Fruit fly (Drosophila melanogaster) ovary, adult (tissue): ENCODE results near the gene wisp.

Experiments used
- CG17801 ChIP-seq: fragments of 200-800 bp; optimal IDR thresholded peaks from 2 replicates; lab custom pipeline; 2019; ENCODE audit warnings: missing biosample characterization, mild to moderate bottlenecking, missing genetic modification characterization, moderate library complexity; ENCODE audit not compliant: partially characterized antibody

Gene wisp

DNA sequence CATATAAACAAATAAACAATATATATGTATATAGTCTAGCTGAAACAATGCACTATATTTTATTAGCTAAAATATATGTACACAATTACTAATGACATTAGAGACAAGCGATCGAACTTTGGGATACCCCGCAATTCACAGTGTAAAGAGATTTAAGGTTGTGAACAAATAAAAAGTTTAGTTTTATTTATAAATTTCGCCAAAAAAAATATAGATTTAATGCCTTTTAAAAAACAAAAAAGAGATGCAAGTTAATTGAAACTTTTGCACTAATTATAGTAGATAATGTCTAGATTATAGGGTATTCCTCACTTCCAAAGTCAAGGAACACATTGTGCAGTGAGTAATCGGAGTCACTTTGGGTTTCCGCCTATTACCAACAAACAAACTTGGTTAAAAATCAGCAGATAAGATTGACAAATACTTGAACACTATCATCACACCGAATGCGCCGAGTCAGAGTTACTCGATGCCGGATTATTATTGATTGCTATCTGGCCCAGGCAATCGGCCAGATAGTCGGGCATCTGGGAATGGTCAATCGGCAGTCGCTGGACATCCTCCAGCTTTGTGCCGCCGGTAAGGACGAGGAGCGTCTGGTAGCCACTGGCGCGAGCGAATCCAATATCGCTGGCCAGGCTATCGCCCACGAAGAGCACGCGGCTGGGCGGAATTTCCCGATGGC lies 18.5 kb upstream of the wisp start:
- peak; percentile 3 for TF ChIP-seq CG17801 (GFP tag; lab: Kevin White, UChicago)

dm6 chrX:11877165-11877564 lies 16.6 kb upstream of the wisp start, which contains the start of gene CG10352:
Gene CG10352, minus strand, starts transcription at chrX:11877168.
- TF ChIP-seq CG17801 (GFP tag; lab: Kevin White, UChicago) = no peak

DNA sequence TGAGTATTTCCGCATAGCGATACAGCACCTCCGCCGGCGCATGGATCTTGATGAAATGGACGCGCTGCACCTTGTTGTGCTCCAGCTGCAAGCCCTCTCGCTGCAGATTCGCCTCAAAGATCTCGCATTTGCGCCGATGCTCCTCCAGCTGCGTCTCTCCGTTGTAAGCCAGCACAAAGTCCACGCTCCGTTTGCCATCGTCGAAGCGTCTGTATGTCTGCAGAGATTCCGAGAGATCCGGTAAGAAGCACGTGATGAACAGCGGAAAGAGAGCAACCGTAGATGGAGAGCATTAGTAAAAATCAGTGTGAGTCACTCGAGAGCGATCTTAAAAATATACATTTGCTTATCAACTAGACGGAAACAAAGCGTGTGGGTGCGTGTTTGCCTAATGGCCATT lies 12.1 kb upstream of the wisp start:
- no peak for TF ChIP-seq CG17801 (GFP tag; lab: Kevin White, UChicago)

DNA sequence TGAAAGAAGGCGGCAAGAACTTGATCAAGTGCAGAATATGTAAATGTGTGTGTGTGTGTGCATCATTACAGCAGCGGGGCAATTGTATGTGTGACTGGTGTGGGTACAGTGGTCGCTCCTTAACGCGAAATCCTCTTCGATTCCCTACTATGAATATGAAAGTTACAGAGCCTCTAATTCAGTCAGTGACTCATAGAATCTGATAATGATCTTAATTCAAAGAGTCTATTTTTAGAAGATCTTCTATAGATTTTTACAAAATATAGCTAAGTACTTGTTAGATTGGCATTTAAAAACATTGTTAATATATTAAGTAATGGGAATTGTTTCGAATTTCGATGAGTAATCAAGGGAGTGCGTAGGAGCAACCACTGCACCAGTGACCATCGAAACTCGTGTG lies 11.3 kb upstream of the wisp start:
- TF ChIP-seq CG17801 (GFP tag; lab: Kevin White, UChicago) = peak; percentile 13

- TF ChIP-seq CG17801 (GFP tag; lab: Kevin White, UChicago) = no peak
Measured at dm6 chrX:11884134-11884533, 9.6 kb upstream of the wisp start.

DNA sequence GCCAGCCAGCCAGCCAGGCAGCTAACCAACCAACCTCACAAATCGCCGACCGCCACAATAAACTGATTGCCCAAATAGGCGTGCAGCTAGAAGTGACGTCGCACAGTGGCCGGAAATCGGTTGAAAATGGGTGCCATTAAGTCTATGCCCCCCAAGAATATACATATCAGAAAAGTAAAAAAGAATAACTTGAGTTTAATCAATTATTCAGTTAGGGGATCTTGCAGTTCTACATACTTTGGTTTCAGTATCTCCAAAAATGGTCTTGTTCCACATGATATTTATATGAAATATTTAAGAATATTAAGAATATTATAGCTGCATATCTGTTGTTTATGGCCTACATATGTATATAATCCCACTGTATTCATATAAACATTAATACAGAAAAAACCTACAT lies 8.4 kb upstream of the wisp start:
- no peak for TF ChIP-seq CG17801 (GFP tag; lab: Kevin White, UChicago)

DNA sequence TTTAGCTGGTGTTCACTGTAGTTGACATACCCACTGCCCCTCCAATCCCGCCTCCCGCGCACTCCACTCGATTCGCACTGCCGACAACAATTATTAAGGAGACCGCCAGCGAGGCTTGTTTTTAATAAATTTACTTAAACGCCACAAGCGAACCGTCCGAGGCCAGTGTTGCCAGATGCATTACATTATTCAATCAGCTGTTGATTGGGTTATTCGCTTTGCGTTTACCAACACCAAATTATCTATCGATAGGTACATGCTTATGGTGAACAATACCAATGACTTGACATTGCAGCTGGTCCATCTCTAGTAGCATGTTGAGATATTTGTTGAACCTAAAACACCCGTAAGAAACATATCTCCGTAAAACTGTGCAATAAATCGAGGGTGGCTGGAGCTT lies 6.8 kb upstream of the wisp start, which contains the start of the genes CG10353 and SelG:
CG10353 (minus strand) TSS at position 187 of the 400 bp plus-strand sequence.
SelG (plus strand) TSS at position 309 of the 400 bp plus-strand sequence.
- TF ChIP-seq CG17801 (GFP tag; lab: Kevin White, UChicago) = peak; percentile 71

DNA sequence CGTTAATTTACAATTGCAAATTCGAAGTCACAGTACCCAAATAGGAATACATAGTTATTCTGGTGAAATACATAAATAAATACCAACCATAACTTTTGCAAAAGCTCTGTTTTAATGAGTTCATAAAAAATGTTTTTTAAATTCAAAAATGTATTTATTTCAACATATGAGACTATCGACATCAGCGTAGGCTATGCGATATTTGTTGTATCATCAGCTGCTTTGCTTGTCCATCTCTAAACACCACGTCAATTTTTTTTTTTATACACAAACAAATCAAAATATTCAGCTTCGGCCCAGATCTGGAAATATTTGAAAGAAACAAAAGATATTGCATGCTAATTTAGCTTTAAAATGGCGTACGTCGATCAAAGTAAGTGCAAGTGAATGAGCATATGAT lies 5.6 kb upstream of the wisp start, which contains the start of gene CG1840:
CG1840 (plus strand) TSS at position 211 of the 400 bp plus-strand sequence.
- peak; percentile 33 for TF ChIP-seq CG17801 (GFP tag; lab: Kevin White, UChicago)

- peak; percentile 42 for TF ChIP-seq CG17801 (GFP tag; lab: Kevin White, UChicago)
Measured at dm6 chrX:11891682-11892179, 2.0 kb upstream of the wisp start, which contains the start of gene sicily. Gene sicily, plus strand, starts transcription at chrX:11891732.

dm6 chrX:11894198-11894597 lies 455 bp downstream of the wisp start:
- TF ChIP-seq CG17801 (GFP tag; lab: Kevin White, UChicago) = no peak

DNA sequence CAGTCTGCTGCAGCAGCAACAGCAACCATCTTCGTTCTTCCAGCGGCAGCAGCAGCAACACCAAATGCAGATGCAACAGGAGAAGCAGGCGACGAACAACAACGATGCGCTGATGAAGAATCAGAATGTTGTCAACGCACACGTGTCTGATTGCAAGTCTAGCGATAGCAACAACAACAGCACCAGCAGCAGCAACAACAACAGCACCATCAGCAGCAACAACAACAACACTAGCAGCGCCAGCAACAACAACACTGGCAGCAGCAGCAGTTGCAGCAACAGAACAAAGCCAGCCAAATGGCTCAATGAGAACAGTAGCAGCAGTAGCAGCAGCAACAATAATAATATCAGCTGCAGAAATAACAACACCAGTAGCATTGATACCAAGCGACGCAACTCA lies 1.4 kb downstream of the wisp start:
- TF ChIP-seq CG17801 (GFP tag; lab: Kevin White, UChicago) = no peak

dm6 chrX:11905144-11905543 lies 11.4 kb downstream of the wisp start, which contains the start of gene Upf1:
Gene Upf1, minus strand, starts transcription at chrX:11905371.
- peak; percentile 57 for TF ChIP-seq CG17801 (GFP tag; lab: Kevin White, UChicago)

DNA sequence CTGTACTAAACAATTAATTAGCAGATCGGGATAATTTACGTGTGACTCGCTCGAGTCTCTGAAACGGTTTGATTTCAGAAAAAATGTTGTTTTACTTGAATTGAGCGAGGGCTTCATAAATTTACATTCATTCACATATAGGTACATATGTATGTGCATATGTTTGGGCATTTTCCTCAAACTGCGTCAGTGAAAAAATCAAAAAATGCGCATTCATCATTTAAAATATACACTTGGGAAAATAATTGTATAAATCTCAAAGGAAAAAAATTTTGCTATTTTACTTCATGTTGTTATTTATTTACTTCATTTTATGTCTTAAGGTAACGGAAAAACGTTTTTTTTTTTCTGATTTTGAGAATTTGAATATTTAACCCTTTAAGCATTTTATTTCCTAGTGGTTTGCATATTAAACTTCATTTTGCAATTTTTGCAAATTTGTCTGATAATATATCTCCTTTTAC lies 13.1 kb downstream of the wisp start, which contains the start of gene CG43156:
CG43156 (minus strand) TSS at position 51 of the 464 bp plus-strand sequence.
- TF ChIP-seq CG17801 (GFP tag; lab: Kevin White, UChicago) = peak; percentile 11

DNA sequence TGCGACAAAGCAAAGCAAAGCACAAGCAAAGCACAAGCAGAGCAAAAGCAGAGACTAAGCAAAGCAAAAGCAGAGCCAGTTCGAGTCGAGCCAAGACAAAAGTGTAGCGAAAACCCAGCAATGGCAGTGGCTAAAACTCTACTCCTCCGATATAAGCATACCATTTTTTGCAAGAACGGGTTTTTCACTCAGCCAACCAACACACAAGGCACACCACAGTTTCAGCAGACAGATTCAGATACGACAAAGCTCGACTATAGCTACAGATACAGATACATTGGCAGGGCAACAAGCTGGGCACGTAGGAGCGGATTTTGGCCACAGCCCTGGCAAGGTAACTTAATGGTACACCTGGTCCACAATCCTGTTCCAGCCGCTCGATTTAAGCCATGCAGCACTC lies 19.8 kb downstream of the wisp start:
- no peak for TF ChIP-seq CG17801 (GFP tag; lab: Kevin White, UChicago)

DNA sequence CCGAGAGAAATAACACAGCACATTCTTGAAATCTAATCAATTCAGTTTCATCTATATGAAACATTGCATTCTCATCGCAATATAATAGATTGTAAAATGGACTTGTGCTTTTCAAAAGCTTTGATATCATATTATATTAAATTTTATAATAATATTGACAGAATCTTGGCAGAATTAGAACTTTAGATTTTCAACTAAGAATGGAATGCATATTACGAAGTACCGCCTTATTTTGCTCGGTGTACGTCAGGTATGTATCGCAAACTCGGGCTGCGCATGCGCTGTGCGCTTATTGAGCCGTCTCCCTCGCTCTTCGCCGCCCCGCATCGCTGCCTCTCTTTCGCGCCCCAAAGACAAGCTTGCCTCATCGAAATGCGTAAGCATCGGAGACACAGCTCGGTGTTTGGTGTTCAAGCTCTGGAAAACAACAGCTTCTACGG lies 21.4 kb downstream of the wisp start:
- TF ChIP-seq CG17801 (GFP tag; lab: Kevin White, UChicago) = peak; percentile 35
